Worm (Caenorhabditis elegans) whole organism, L3 larva: ENCODE results near the gene T24C4.2.

ENCODE experiments used
- ama-1 ChIP-seq: fragments of 150-350 bp; optimal IDR thresholded peaks from 2 replicates; lab custom pipeline; 2018
- ceh-9 ChIP-seq: sonication (generic microtip); optimal IDR thresholded peaks from 2 replicates; lab custom pipeline; 2018; ENCODE audit warnings: missing biosample characterization, missing genetic modification characterization
- egl-27 ChIP-seq: sonication (generic microtip); optimal IDR thresholded peaks from 4 replicates; lab custom pipeline; 2017; ENCODE audit warnings: missing biosample characterization, missing genetic modification reagents, missing genetic modification characterization
- elt-3 ChIP-seq, 3 experiments: fragments of 150-350 bp in 1 of 3; sonication (generic microtip) in 2 of 3; optimal IDR thresholded peaks; 2 replicates in 2 of 3; 4 replicates in 1 of 3; lab custom pipeline; 2014 to 2017; ENCODE audit warnings: missing biosample characterization in 3 of 3, missing genetic modification characterization in 3 of 3
- eor-1 ChIP-seq, 2 experiments: fragments of 150-350 bp; optimal IDR thresholded peaks; 2 replicates each; lab custom pipeline; 2014 to 2018; ENCODE audit warnings: missing biosample characterization in 2 of 2, missing genetic modification characterization in 2 of 2
- fos-1 ChIP-seq: fragments of 150-350 bp; optimal IDR thresholded peaks from 2 replicates; lab custom pipeline; 2014; ENCODE audit warnings: missing biosample characterization, missing genetic modification characterization
- lin-39 ChIP-seq: fragments of 150-350 bp; optimal IDR thresholded peaks from 2 replicates; lab custom pipeline; 2018; ENCODE audit warnings: missing biosample characterization, missing genetic modification reagents, missing genetic modification characterization
- nhr-28 ChIP-seq: fragments of 150-350 bp; optimal IDR thresholded peaks from 2 replicates; lab custom pipeline; 2014; ENCODE audit warnings: missing biosample characterization, missing genetic modification characterization
- sea-2 ChIP-seq: fragments of 150-350 bp; sonication (generic microtip); optimal IDR thresholded peaks from 4 replicates; lab custom pipeline; 2014; ENCODE audit warnings: missing biosample characterization, missing genetic modification reagents, missing genetic modification characterization
- snpc-4 ChIP-seq: fragments of 150-350 bp; optimal IDR thresholded peaks from 2 replicates; lab custom pipeline; 2014; ENCODE audit warnings: missing biosample characterization, missing genetic modification characterization
- tbx-2 ChIP-seq: sonication (generic microtip); optimal IDR thresholded peaks from 2 replicates; lab custom pipeline; 2016; ENCODE audit warnings: mild to moderate bottlenecking, missing genetic modification characterization, missing compliant biosample characterization
- unc-39 ChIP-seq: sonication (generic microtip); optimal IDR thresholded peaks from 4 replicates; lab custom pipeline; 2017; ENCODE audit warnings: missing biosample characterization, missing genetic modification characterization

DNA sequence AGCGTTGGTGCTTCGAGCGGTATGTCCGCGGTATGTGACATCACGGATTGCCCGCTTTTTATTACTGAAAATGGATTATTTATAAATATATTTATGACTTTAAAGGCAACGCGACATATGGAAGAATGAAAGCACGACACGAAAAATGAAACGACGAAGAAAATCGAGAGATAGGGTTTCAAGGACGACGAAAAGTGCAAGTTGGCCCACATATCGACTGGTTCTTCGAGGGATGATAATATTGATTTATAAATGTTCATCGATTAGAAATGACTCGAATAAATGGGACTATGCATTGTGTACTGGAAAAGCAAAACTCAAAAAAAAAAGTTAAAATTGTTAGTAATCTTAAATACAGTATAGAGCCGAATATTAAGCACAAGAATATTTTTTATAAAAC lies 17.0 kb upstream of the T24C4.2 start, which contains the start of gene zer-1:
- TF ChIP-seq ama-1 (lab: Kevin White, UChicago) (peak; percentile 21), ceh-9 (tag; lab: Kevin White, UChicago) (no peak), fos-1 (tag; lab: Kevin White, UChicago) (no peak), elt-3 (tag; optimal IDR thresholded peaks at IDR 0.05; lab: Kevin White, UChicago) (no peak), snpc-4 (no peak), tbx-2 (tag; lab: Kevin White, UChicago) (no peak), egl-27 (tag; lab: Kevin White, UChicago) (no peak), lin-39 (tag; lab: Kevin White, UChicago) (no peak), eor-1 (tag; optimal IDR thresholded peaks at IDR 0.05; lab: Kevin White, UChicago) (no peak), sea-2 (no peak), unc-39 (tag; lab: Kevin White, UChicago) (no peak), nhr-28 (tag; lab: Kevin White, UChicago) (no peak)
